Fruit fly (Drosophila melanogaster): ENCODE results near the gene dysc.

- TF ChIP-seq psq (optimal IDR thresholded peaks at IDR 0.05) (no peak), h (optimal IDR thresholded peaks at IDR 0.05) (no peak), ttk (optimal IDR thresholded peaks at IDR 0.05) (no peak), insv (optimal IDR thresholded peaks at IDR 0.05) (no peak)
Measured at dm6 chr3L:13840731-13841130, 62.3 kb downstream of the dysc start.
